Fruit fly (Drosophila melanogaster): Measurements from ENCODE around the gene Cep97.

The Cep97 gene

DNA sequence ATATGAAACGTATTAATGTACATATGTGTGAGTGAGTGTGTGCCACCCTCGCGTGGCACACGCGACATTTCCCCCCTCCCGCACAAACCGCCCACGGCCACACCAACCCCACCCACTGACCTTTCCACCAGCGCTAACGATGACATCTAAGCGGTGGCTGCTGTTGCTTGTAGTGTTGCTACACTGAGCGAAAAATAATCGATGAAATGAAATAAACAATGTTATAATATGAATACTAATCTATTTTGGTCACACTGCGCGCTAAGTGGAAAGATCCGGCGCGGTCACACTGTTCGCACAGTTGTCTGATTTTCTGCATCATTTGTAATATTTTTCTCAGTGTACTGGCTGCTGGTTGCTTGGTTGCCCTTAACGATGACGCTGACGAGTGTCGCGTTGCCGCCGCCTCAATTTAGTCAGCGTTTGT is 35.2 kb upstream of the Cep97 start:
- no peak for TF ChIP-seq CG7045 (GFP tag; optimal IDR thresholded peaks at IDR 0.05)
- no peak for TF ChIP-seq CG1620 (GFP tag; optimal IDR thresholded peaks at IDR 0.05)
- TF ChIP-seq CG5204 (GFP tag; optimal IDR thresholded peaks at IDR 0.05), result no peak
- no peak for TF ChIP-seq toe (GFP tag; optimal IDR thresholded peaks at IDR 0.05)
- no peak for TF ChIP-seq CG12768 (GFP tag; optimal IDR thresholded peaks at IDR 0.05)
- TF ChIP-seq CG7101 (tag; optimal IDR thresholded peaks at IDR 0.05), result no peak
- TF ChIP-seq cic (GFP tag; optimal IDR thresholded peaks at IDR 0.05), result no peak
- TF ChIP-seq kay (GFP tag; ENCODE audit: borderline replicate concordance), result no peak
- no peak for TF ChIP-seq ovo (GFP tag; optimal IDR thresholded peaks at IDR 0.05)

DNA sequence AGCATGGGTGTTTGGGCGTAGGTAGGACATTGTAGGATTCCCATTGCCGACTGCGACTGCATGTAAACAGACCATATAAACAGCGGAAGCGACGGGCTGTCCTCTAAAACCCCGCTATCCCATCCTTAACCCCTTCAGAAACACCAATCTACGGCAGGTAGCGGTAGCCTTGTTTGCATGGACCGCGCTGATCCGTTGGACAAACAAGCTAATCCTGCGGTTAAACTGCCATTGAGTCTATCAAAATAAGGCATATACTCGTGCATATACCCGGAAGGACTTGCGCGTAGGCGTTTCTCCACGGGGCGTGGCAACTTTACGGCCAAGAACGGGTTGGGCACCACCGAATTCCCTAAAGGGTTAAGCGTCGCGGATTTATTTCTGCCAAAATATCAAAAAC is 33.6 kb upstream of the Cep97 start:
- no peak for TF ChIP-seq kay (GFP tag; ENCODE audit: borderline replicate concordance)
- no peak for TF ChIP-seq CG14711 (tag; optimal IDR thresholded peaks at IDR 0.05)
- TF ChIP-seq CG11617 (GFP tag; optimal IDR thresholded peaks at IDR 0.05), result no peak
- TF ChIP-seq ovo (GFP tag; optimal IDR thresholded peaks at IDR 0.05), result no peak
- TF ChIP-seq Crg-1 (GFP tag; optimal IDR thresholded peaks at IDR 0.05), result no peak
- no peak for TF ChIP-seq bab1 (GFP tag; optimal IDR thresholded peaks at IDR 0.05)
- TF ChIP-seq Mnt (GFP tag; optimal IDR thresholded peaks at IDR 0.05), result no peak
- no peak for TF ChIP-seq cic (GFP tag; optimal IDR thresholded peaks at IDR 0.05)
- no peak for TF ChIP-seq pad (GFP tag; optimal IDR thresholded peaks at IDR 0.05)

DNA sequence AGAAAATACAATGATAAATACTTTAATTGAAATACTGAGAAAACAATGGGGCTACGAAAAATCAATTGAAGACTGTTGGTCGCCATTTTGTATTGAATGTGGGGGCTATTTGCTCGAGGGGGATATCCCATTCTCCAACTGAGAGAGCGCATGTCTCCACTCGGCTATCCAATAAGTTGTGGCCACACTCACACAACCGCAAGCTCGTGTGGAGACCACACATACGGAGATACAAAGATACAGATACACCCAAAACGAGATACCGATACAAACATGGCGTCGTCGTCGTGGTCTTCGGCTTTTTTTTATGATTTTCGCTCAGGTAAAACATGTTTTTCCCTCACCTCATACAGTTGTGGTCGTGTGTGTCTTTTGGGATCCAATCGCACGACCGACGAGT is 32.3 kb upstream of the Cep97 start:
- TF ChIP-seq kay (GFP tag; ENCODE audit: borderline replicate concordance) (no peak), cnc (optimal IDR thresholded peaks at IDR 0.05) (no peak), Clk (GFP tag; optimal IDR thresholded peaks at IDR 0.05) (no peak), CG11617 (GFP tag; optimal IDR thresholded peaks at IDR 0.05) (no peak), ovo (GFP tag; optimal IDR thresholded peaks at IDR 0.05) (no peak), CG7045 (GFP tag; optimal IDR thresholded peaks at IDR 0.05) (no peak), tj (GFP tag; optimal IDR thresholded peaks at IDR 0.05) (no peak), CG14711 (tag; optimal IDR thresholded peaks at IDR 0.05) (no peak), toe (GFP tag; optimal IDR thresholded peaks at IDR 0.05) (no peak), CG33017 (tag; optimal IDR thresholded peaks at IDR 0.05) (no peak)

DNA sequence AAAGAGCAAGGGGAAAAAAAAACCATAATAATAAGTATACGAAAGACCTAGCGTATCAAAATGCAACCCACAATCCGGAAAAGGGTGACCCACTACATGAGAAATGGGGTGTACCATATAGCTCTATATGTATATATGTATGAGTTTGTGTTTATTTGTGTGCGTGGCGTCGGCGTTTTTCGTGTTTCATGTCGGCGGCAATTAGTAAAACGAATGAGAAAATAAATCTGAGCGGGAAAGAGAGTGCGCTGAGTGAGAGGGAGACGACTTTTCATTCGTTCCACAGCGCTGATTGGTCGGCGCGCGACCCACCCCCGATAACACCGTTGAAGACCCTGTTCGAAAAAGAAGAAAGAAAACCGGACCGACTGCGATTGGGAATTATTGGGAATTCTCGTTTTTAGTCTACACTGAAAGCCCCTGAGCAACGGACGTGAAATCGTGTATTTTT is 31.0 kb upstream of the Cep97 start, which contains the start of gene slp2:
Gene slp2 (plus strand): TSS at position 401 of the 451 bp plus-strand sequence.
- TF ChIP-seq CG7101 (tag; optimal IDR thresholded peaks at IDR 0.05), result no peak
- peak; percentile 8 for TF ChIP-seq pad (GFP tag; optimal IDR thresholded peaks at IDR 0.05)

DNA sequence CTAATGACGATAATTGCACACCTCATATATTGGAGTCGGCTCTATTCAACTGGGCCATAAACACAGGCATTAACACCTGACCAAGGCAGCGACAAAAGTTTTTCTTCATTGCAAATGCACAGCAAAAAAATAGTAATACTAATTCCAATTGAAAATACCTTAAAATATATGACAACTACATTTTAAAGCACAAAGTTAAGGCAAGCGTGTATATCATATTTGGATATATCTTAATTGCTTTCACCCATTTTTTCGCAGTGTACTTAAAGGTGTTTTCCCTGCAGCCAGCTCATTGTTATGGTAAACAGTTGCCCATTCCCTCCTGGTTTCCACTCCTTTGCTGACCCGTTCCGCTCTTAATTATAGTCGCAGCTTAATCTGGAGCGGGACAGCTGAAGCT is 26.5 kb upstream of the Cep97 start:
- TF ChIP-seq cic (GFP tag; optimal IDR thresholded peaks at IDR 0.05), result no peak
- TF ChIP-seq Mnt (GFP tag; optimal IDR thresholded peaks at IDR 0.05), result no peak
- TF ChIP-seq CG12768 (GFP tag; optimal IDR thresholded peaks at IDR 0.05), result no peak
- TF ChIP-seq CG7045 (GFP tag; optimal IDR thresholded peaks at IDR 0.05), result no peak
- no peak for TF ChIP-seq CG11617 (GFP tag; optimal IDR thresholded peaks at IDR 0.05)
- TF ChIP-seq Hr96 (GFP tag; optimal IDR thresholded peaks at IDR 0.05), result no peak
- TF ChIP-seq ovo (GFP tag; optimal IDR thresholded peaks at IDR 0.05), result no peak
- TF ChIP-seq CG33017 (tag; optimal IDR thresholded peaks at IDR 0.05), result no peak

DNA sequence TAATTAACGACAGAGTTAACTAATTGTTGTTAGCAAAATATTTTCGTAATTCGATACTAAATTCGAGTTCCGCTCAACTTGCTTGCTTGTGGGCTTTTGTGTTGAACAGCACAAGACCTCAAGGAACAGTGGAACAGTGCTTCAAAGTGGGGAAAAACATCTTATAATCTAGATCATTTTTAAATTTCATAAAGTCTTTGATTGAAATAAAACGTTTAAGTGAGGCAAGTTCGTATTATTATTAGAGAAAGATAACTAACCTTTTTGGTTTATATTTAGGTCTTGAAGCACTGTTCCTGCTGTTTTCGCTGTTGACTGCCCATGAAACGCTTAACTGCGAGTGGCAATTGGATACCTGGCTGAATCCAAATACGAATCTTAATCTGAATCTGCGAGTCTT is 23.4 kb upstream of the Cep97 start:
- TF ChIP-seq tj (GFP tag; optimal IDR thresholded peaks at IDR 0.05), result no peak
- no peak for TF ChIP-seq CG33017 (tag; optimal IDR thresholded peaks at IDR 0.05)
- no peak for TF ChIP-seq cnc (optimal IDR thresholded peaks at IDR 0.05)
- TF ChIP-seq Crg-1 (GFP tag; optimal IDR thresholded peaks at IDR 0.05), result no peak

DNA sequence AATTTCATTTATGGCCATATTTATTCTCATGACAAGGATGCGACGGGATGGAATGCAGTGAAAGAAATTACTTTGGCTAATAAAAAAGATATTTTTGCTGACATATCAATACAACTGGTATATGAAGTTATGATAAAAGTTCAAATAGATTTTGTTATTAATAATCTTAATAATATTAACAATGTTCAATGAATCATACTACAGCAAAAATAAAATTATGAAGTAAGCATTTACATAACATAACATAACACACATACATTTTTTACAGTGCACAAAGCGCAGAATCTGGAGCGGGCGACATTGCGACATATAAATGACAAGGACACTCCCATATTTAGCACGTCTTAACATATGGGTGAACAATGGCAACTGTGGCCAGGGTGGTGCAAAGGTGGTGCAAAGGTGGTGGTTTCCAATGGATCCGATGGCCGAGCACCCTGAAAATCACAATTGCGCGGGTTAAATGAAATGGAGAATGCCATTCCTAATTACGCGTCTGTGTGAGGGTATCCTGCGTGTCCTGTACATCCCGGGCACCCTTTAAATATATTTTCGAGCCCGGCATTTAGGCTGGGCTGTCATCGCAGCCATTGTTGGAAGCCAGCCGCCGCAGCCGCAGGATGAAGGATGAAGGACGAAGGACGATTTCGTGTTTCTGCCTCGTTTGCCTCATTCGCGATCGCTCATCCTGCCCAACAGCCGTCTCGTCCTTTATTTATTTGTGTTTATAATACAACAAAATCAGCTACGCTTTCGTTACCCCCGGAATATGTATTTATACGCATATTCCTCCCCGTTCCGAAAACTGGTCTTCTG is 22.4 kb upstream of the Cep97 start:
- TF ChIP-seq toe (GFP tag; optimal IDR thresholded peaks at IDR 0.05) (no peak), kay (GFP tag; ENCODE audit: borderline replicate concordance) (no peak), cic (GFP tag; optimal IDR thresholded peaks at IDR 0.05) (no peak), CG33017 (tag; optimal IDR thresholded peaks at IDR 0.05) (no peak), Clk (GFP tag; optimal IDR thresholded peaks at IDR 0.05) (no peak), bab1 (GFP tag; optimal IDR thresholded peaks at IDR 0.05) (no peak), Hr96 (GFP tag; optimal IDR thresholded peaks at IDR 0.05) (no peak), CG1620 (GFP tag; optimal IDR thresholded peaks at IDR 0.05) (no peak), CG12768 (GFP tag; optimal IDR thresholded peaks at IDR 0.05) (no peak)

DNA sequence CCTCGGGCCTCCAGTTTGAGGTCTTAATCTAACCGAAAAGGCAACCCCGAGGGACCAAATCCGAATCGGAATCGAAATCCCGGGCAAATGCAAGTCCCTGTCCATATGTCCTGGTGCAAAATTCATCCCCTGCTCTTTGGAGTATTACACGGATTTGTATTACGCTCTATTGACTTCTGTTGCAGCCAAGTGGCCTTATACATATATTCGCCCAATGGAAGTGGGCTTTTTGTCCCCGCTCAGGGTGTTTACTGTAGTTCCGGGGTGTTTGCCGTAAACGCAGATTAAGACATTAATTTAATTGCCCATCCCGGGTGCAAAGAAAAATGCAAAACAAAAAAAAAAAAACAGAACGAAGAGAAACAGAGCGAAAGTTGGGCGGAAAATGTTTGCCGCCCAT is 21.0 kb upstream of the Cep97 start:
- no peak for TF ChIP-seq ovo (GFP tag; optimal IDR thresholded peaks at IDR 0.05)
- no peak for TF ChIP-seq cic (GFP tag; optimal IDR thresholded peaks at IDR 0.05)
- no peak for TF ChIP-seq cnc (optimal IDR thresholded peaks at IDR 0.05)
- TF ChIP-seq CG7045 (GFP tag; optimal IDR thresholded peaks at IDR 0.05), result no peak
- no peak for TF ChIP-seq Mnt (GFP tag; optimal IDR thresholded peaks at IDR 0.05)
- TF ChIP-seq Crg-1 (GFP tag; optimal IDR thresholded peaks at IDR 0.05), result no peak
- TF ChIP-seq pad (GFP tag; optimal IDR thresholded peaks at IDR 0.05), result no peak
- TF ChIP-seq tj (GFP tag; optimal IDR thresholded peaks at IDR 0.05), result no peak
- no peak for TF ChIP-seq CG14711 (tag; optimal IDR thresholded peaks at IDR 0.05)

All from whole organism, adult.